Worm (Caenorhabditis elegans): Measurements from ENCODE around the gene F18A11.2.
A peak's percentile ranks its signal among the peaks of the same experiment; 100 is the strongest.

Gene F18A11.2

DNA sequence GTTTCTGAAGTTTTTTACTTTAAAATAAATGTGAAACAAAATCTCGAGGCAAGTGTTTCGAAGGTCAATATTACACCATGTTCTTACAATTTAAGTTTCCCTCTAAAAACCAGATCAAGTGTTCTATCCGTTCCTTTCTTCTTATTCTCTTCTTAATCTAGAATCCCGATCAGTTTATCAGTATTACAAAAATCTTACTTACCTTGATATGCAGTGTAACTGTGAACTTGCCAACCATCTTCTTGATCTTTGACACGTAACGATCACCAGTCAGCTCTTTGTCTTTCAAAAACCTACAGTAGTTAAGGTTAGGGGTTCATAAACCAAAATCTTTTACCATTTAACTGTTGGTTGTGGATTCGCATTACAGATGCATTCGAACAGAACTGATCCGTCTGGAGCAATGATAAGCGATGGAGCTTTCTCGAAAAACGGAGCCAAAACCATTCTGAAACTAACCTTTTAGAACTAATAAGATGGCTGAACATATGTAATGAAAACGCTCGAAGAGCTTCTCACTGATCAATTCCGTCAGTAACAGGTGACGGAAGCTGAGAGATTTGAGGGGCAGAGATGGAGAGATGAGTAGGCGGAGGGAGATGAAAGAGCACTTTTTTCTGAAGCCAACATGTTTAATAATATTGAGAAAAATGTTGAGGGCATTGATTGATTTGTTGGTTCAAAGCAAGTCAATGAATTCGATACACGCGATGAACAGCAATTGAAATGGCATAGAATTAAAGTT is 23.6 kb upstream of the F18A11.2 start, which contains the start of gene oig-2:
oig-2 (minus strand) TSS at position 448 of the 745 bp plus-strand sequence.
- TF ChIP-seq blmp-1 (tag; optimal IDR thresholded peaks at IDR 0.05; ENCODE audit: insufficient read depth) (peak; percentile 25), aly-2 (tag; optimal IDR thresholded peaks at IDR 0.05) (no peak), sma-9 (GFP tag; optimal IDR thresholded peaks at IDR 0.05) (peak; percentile 22), sma-9 (tag; optimal IDR thresholded peaks at IDR 0.05) (no peak), lsy-2 (tag; optimal IDR thresholded peaks at IDR 0.05) (peak in 1 of 2 experiments; percentile 11)

ce11 chrII:13012684-13013083 is 18.8 kb upstream of the F18A11.2 start:
- TF ChIP-seq fos-1 (tag; optimal IDR thresholded peaks at IDR 0.05) (no peak), ztf-1 (GFP tag; conservative IDR thresholded peaks at IDR 0.05) (no peak), nhr-23 (tag; optimal IDR thresholded peaks at IDR 0.05) (no peak), nhr-129 (tag; optimal IDR thresholded peaks at IDR 0.05) (no peak), ztf-11 (tag; optimal IDR thresholded peaks at IDR 0.05) (no peak), gmeb-1 (tag; optimal IDR thresholded peaks at IDR 0.05) (no peak), crh-2 (tag; optimal IDR thresholded peaks at IDR 0.05) (no peak), unc-39 (tag; optimal IDR thresholded peaks at IDR 0.05) (no peak), Y55F3AM.14 (GFP tag; optimal IDR thresholded peaks at IDR 0.05) (no peak), nhr-6 (tag; optimal IDR thresholded peaks at IDR 0.05) (no peak), elt-1 (tag; optimal IDR thresholded peaks at IDR 0.05) (no peak), zag-1 (tag; optimal IDR thresholded peaks at IDR 0.05) (no peak), sma-9 (GFP tag; optimal IDR thresholded peaks at IDR 0.05) (no peak), sma-9 (tag; optimal IDR thresholded peaks at IDR 0.05) (no peak)

DNA sequence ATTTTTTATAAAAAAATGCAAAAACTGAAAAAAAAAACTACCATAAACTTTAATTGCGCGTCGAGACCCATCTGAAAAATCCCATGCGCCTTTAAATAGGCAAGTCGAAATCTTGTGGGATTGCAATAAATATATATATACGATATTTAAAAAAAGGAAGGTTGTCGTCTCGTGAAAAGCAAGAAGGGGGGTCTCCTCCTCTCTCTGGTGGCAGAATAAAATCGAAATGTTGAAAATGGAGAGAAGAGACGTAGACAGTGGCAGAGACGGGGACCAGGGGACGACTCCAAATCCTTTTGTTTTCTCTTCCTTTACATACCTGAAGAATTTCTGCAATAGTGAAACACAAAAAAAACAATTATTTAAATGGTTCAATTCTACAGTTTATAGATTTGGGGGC is 17.5 kb upstream of the F18A11.2 start, which contains the start of gene F18A11.5:
F18A11.5 (minus strand) TSS at position 321 of the 400 bp plus-strand sequence.
- TF ChIP-seq nhr-21 (tag; optimal IDR thresholded peaks at IDR 0.05) (no peak), elt-3 (tag; optimal IDR thresholded peaks at IDR 0.05) (no peak), lin-39 (tag; optimal IDR thresholded peaks at IDR 0.05) (no peak), R02D3.7 (tag; optimal IDR thresholded peaks at IDR 0.05) (no peak), ama-1 (optimal IDR thresholded peaks at IDR 0.05) (no peak), unc-55 (GFP tag; optimal IDR thresholded peaks at IDR 0.05) (peak; percentile 27), sem-4 (tag; optimal IDR thresholded peaks at IDR 0.05) (no peak), lin-13 (GFP tag; optimal IDR thresholded peaks at IDR 0.05) (peak; percentile 7), gmeb-1 (tag; optimal IDR thresholded peaks at IDR 0.05) (no peak), mab-5 (tag; optimal IDR thresholded peaks at IDR 0.05) (no peak), crh-2 (tag; optimal IDR thresholded peaks at IDR 0.05) (peak; percentile 10), elt-1 (tag; optimal IDR thresholded peaks at IDR 0.05) (no peak), egl-27 (tag; optimal IDR thresholded peaks at IDR 0.05) (no peak), mdl-1 (tag; optimal IDR thresholded peaks at IDR 0.05) (no peak), nhr-11 (tag; optimal IDR thresholded peaks at IDR 0.05) (no peak), nhr-12 (tag; optimal IDR thresholded peaks at IDR 0.05) (no peak), nhr-129 (tag; optimal IDR thresholded peaks at IDR 0.05) (peak; percentile 21), snpc-4 (tag; optimal IDR thresholded peaks at IDR 0.05) (no peak), blmp-1 (tag; optimal IDR thresholded peaks at IDR 0.05; ENCODE audit: insufficient read depth) (no peak), C34F6.9 (tag; optimal IDR thresholded peaks at IDR 0.05) (peak; percentile 10), alr-1 (tag; optimal IDR thresholded peaks at IDR 0.05) (no peak), ZK546.5 (tag; optimal IDR thresholded peaks at IDR 0.05) (no peak), zag-1 (tag; optimal IDR thresholded peaks at IDR 0.05) (no peak), ztf-4 (tag; optimal IDR thresholded peaks at IDR 0.05) (no peak), sma-9 (GFP tag; optimal IDR thresholded peaks at IDR 0.05) (no peak), sma-9 (tag; optimal IDR thresholded peaks at IDR 0.05) (no peak), ztf-1 (GFP tag; conservative IDR thresholded peaks at IDR 0.05) (no peak), F13H6.1 (tag; optimal IDR thresholded peaks at IDR 0.05) (no peak), nhr-10 (tag; optimal IDR thresholded peaks at IDR 0.05) (no peak), nhr-6 (tag; optimal IDR thresholded peaks at IDR 0.05) (no peak), peb-1 (tag; optimal IDR thresholded peaks at IDR 0.05) (no peak), sma-3 (GFP tag; optimal IDR thresholded peaks at IDR 0.05) (no peak), nhr-23 (tag; optimal IDR thresholded peaks at IDR 0.05) (no peak), dmd-4 (tag; optimal IDR thresholded peaks at IDR 0.05) (no peak), lsy-2 (tag; optimal IDR thresholded peaks at IDR 0.05) (no peak)
